Worm (Caenorhabditis elegans) whole organism, late embryonic: ENCODE results near the gene kin-20.

Experiments
- ceh-14 ChIP-seq: sonication (generic microtip); optimal IDR thresholded peaks from 2 replicates; lab custom pipeline; 2016; ENCODE audit warnings: missing genotype, missing genetic modification characterization, missing compliant biosample characterization
- eyg-1 ChIP-seq: sonication (generic microtip); optimal IDR thresholded peaks from 2 replicates; lab custom pipeline; 2016; ENCODE audit warnings: missing genotype, missing genetic modification characterization, missing compliant biosample characterization
- hlh-13 ChIP-seq: fragments of 200-800 bp; sonication (Bioruptor generic); optimal IDR thresholded peaks from 2 replicates; lab custom pipeline; 2018; ENCODE audit warnings: mild to moderate bottlenecking, missing genetic modification characterization, missing compliant biosample characterization
- pag-3 ChIP-seq: sonication (generic microtip); optimal IDR thresholded peaks from 2 replicates; lab custom pipeline; 2016; ENCODE audit warnings: missing compliant biosample characterization, missing genetic modification characterization, borderline replicate concordance
- pha-4 ChIP-seq: fragments of 150-350 bp; optimal IDR thresholded peaks from 2 replicates; lab custom pipeline; 2018; ENCODE audit warnings: missing biosample characterization, missing genetic modification reagents, missing genetic modification characterization
- rnt-1 ChIP-seq: sonication (generic microtip); optimal IDR thresholded peaks from 2 replicates; lab custom pipeline; 2016; ENCODE audit warnings: missing genetic modification characterization, missing compliant biosample characterization
- tbx-2 ChIP-seq: sonication (generic microtip); optimal IDR thresholded peaks from 2 replicates; lab custom pipeline; 2016; ENCODE audit warnings: missing genetic modification characterization, missing compliant biosample characterization
- ztf-16 ChIP-seq: sonication (generic microtip); optimal IDR thresholded peaks from 2 replicates; lab custom pipeline; 2017; ENCODE audit warnings: missing genetic modification characterization, missing compliant biosample characterization

DNA sequence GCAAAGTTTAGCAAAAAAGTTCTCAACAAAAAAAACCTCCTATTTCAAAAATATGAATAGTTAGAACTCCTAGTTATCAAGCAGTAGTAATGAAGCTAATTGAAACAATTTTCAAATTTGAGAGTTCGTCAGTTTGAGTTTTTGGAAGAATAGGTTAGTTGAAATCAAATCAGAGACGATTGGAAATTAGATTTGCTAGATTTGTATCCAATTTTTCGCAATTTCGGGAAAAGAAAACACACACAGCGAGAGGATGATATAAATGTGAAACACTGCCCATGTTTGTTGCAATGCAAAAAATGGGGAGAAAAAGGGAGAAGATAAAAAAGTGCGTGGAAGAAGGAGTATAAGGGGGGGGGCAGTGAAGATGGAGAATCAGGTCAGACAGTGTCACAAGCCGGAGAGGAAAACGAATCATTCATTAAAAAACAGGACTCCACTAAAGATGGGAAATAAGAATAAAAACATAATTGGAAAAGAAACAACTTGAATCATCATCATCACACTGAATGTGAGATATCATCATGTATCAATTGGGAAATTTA, 52.3 kb downstream of the kin-20 start:
- TF ChIP-seq eyg-1 (tag; lab: Kevin White, UChicago) (no peak), tbx-2 (tag; lab: Kevin White, UChicago) (no peak), ceh-14 (tag; lab: Kevin White, UChicago) (no peak), ztf-16 (tag; lab: Kevin White, UChicago) (no peak), pag-3 (tag; lab: Kevin White, UChicago) (no peak), hlh-13 (GFP tag; lab: Kevin White, UChicago) (no peak), pha-4 (tag; lab: Kevin White, UChicago) (no peak), rnt-1 (no peak)
